Worm (Caenorhabditis elegans): ENCODE measurements around the gene clec-221.

clec-221 gene

ce11 chrV:10937294-10937693 is 16.9 kb downstream of the clec-221 start:
- peak; percentile 88 for TF ChIP-seq nhr-71 (tag; optimal IDR thresholded peaks at IDR 0.05)
- no peak for TF ChIP-seq egl-13 (tag; optimal IDR thresholded peaks at IDR 0.05)
- TF ChIP-seq fkh-10 (GFP tag; optimal IDR thresholded peaks at IDR 0.05), result peak; percentile 92
- peak; percentile 73 for TF ChIP-seq nhr-47 (tag; optimal IDR thresholded peaks at IDR 0.05)
- peak in 1 of 2 experiments; percentile 27 for TF ChIP-seq lin-35 (GFP tag; optimal IDR thresholded peaks at IDR 0.05)
- peak in 1 of 3 experiments; percentile 2 for TF ChIP-seq dpl-1 (GFP tag; optimal IDR thresholded peaks at IDR 0.05)
- peak; percentile 88 for TF ChIP-seq nhr-19 (GFP tag; conservative IDR thresholded peaks at IDR 0.05)
- no peak for TF ChIP-seq unc-62 (GFP tag; optimal IDR thresholded peaks at IDR 0.05)
- TF ChIP-seq ceh-8 (GFP tag; optimal IDR thresholded peaks at IDR 0.05), result peak; percentile 44
- TF ChIP-seq swsn-7 (tag; optimal IDR thresholded peaks at IDR 0.05), result peak; percentile 30
- TF ChIP-seq dsc-1 (tag; optimal IDR thresholded peaks at IDR 0.05), result peak; percentile 69
- no peak for TF ChIP-seq ets-5 (GFP tag; IDR thresholded peaks at IDR 0.05)
- TF ChIP-seq tlp-1 (tag; optimal IDR thresholded peaks at IDR 0.05), result no peak
- TF ChIP-seq nhr-20 (tag; optimal IDR thresholded peaks at IDR 0.05), result peak; percentile 70
- peak; percentile 30 for TF ChIP-seq mep-1 (tag; optimal IDR thresholded peaks at IDR 0.05)
- no peak for TF ChIP-seq sox-4 (tag; optimal IDR thresholded peaks at IDR 0.05)
- TF ChIP-seq snu-23 (GFP tag; optimal IDR thresholded peaks at IDR 0.05), result peak; percentile 41
- peak; percentile 17 for TF ChIP-seq irx-1 (tag; optimal IDR thresholded peaks at IDR 0.05)
- TF ChIP-seq elt-3 (tag; optimal IDR thresholded peaks at IDR 0.05), result peak in 1 of 6 experiments; percentile 65
- peak; percentile 67 for TF ChIP-seq lin-14 (GFP tag; optimal IDR thresholded peaks at IDR 0.05)
- TF ChIP-seq skn-1 (tag; optimal IDR thresholded peaks at IDR 0.05), result peak; percentile 64
- peak; percentile 45 for TF ChIP-seq ztf-4 (tag; optimal IDR thresholded peaks at IDR 0.05)
- TF ChIP-seq hlh-4 (tag; optimal IDR thresholded peaks at IDR 0.05), result no peak
- TF ChIP-seq nhr-11 (tag; optimal IDR thresholded peaks at IDR 0.05), result peak; percentile 63
- no peak for TF ChIP-seq grh-1 (GFP tag; IDR thresholded peaks at IDR 0.05)
- peak; percentile 26 to 65 for TF ChIP-seq lsy-2 (tag; optimal IDR thresholded peaks at IDR 0.05)
- TF ChIP-seq lin-39 (tag; optimal IDR thresholded peaks at IDR 0.05), result no peak
- no peak for TF ChIP-seq sptf-1 (tag; optimal IDR thresholded peaks at IDR 0.05)
- peak; percentile 79 for TF ChIP-seq fkh-8 (tag; optimal IDR thresholded peaks at IDR 0.05)
- no peak for TF ChIP-seq efl-1 (optimal IDR thresholded peaks at IDR 0.05)
- TF ChIP-seq efl-1 (GFP tag; optimal IDR thresholded peaks at IDR 0.05 in 1 of 2), result peak in 1 of 2 experiments; percentile 62

- no peak for TF ChIP-seq tlp-1 (tag; optimal IDR thresholded peaks at IDR 0.05)
- TF ChIP-seq elt-2 (tag; optimal IDR thresholded peaks at IDR 0.05), result peak; percentile 83
- peak; percentile 1 for TF ChIP-seq nhr-20 (tag; optimal IDR thresholded peaks at IDR 0.05)
Measured at ce11 chrV:10936681-10937080, 17.6 kb downstream of the clec-221 start, which contains the start of gene F17C11.12. Gene F17C11.12, minus strand, starts transcription at chrV:10936920.

ce11 chrV:10932411-10932810 is 21.8 kb downstream of the clec-221 start, which contains the start of gene F58B4.5:
Gene F58B4.5, plus strand, starts transcription at chrV:10932693.
- TF ChIP-seq unc-86 (tag; optimal IDR thresholded peaks at IDR 0.05), result no peak
- TF ChIP-seq unc-62 (GFP tag; optimal IDR thresholded peaks at IDR 0.05), result no peak
- TF ChIP-seq elt-2 (tag; optimal IDR thresholded peaks at IDR 0.05), result peak; percentile 89
- TF ChIP-seq xbp-1 (tag; optimal IDR thresholded peaks at IDR 0.05), result no peak
- TF ChIP-seq sup-37 (GFP tag; optimal IDR thresholded peaks at IDR 0.05), result no peak
- TF ChIP-seq ceh-90 (tag; optimal IDR thresholded peaks at IDR 0.05), result no peak
- peak in 1 of 2 experiments; percentile 19 for TF ChIP-seq lin-35 (GFP tag; optimal IDR thresholded peaks at IDR 0.05)
- TF ChIP-seq irx-1 (tag; optimal IDR thresholded peaks at IDR 0.05), result no peak
- no peak for TF ChIP-seq ztf-4 (tag; optimal IDR thresholded peaks at IDR 0.05)
- TF ChIP-seq nhr-20 (tag; optimal IDR thresholded peaks at IDR 0.05), result peak; percentile 51
- TF ChIP-seq efl-1 (optimal IDR thresholded peaks at IDR 0.05), result no peak
- peak in 1 of 2 experiments; percentile 43 for TF ChIP-seq efl-1 (GFP tag; optimal IDR thresholded peaks at IDR 0.05 in 1 of 2)
- TF ChIP-seq nhr-85 (tag), result no peak
- no peak for TF ChIP-seq C04F5.9 (tag; optimal IDR thresholded peaks at IDR 0.05)
- no peak for TF ChIP-seq lir-3 (tag; optimal IDR thresholded peaks at IDR 0.05; ENCODE audit: poor library complexity)

Data from whole organism, L1 larva.